Worm (Caenorhabditis elegans) whole organism, L1 larva: ENCODE data around the gene C14F11.7.

Experiments
- fkh-10 ChIP-seq: sonication (generic microtip); optimal IDR thresholded peaks from 2 replicates; lab custom pipeline; 2017; ENCODE audit warnings: missing biosample characterization, missing genetic modification reagents, missing genetic modification characterization
- jun-1 ChIP-seq: fragments of 150-350 bp; optimal IDR thresholded peaks from 2 replicates; lab custom pipeline; 2014; ENCODE audit warnings: missing biosample characterization, missing genetic modification reagents, missing genetic modification characterization
- lin-39 ChIP-seq: fragments of 150-350 bp; optimal IDR thresholded peaks from 2 replicates; lab custom pipeline; 2014; ENCODE audit warnings: missing biosample characterization, missing genetic modification reagents, missing genetic modification characterization
- mdl-1 ChIP-seq, 2 experiments: fragments of 150-350 bp; optimal IDR thresholded peaks; 2 replicates each; lab custom pipeline; 2014 to 2017; ENCODE audit warnings: missing biosample characterization in 2 of 2, missing genetic modification characterization in 2 of 2, inconsistent platforms in 1 of 2
- skn-1 ChIP-seq: fragments of 150-350 bp; optimal IDR thresholded peaks from 2 replicates; lab custom pipeline; 2014; ENCODE audit warnings: missing biosample characterization, missing genetic modification characterization
- unc-62 ChIP-seq: fragments of 150-350 bp; optimal IDR thresholded peaks from 2 replicates; lab custom pipeline; 2014; ENCODE audit warnings: missing biosample characterization, missing genetic modification reagents, missing genetic modification characterization
- ztf-4 ChIP-seq: fragments of 150-350 bp; optimal IDR thresholded peaks from 2 replicates; lab custom pipeline; 2014; ENCODE audit warnings: missing biosample characterization, missing genetic modification characterization

ce11 chrX:6256430-6256829 is 48.1 kb upstream of the C14F11.7 start:
- TF ChIP-seq skn-1 (tag; lab: Kevin White, UChicago) (no peak), fkh-10 (GFP tag; lab: Kevin White, UChicago) (no peak), jun-1 (tag; lab: Kevin White, UChicago) (no peak), lin-39 (tag; lab: Kevin White, UChicago) (no peak), mdl-1 (tag; optimal IDR thresholded peaks at IDR 0.05; lab: Kevin White, UChicago) (peak in 1 of 2 experiments; percentile 60), ztf-4 (tag; lab: Kevin White, UChicago) (peak; percentile 31), unc-62 (no peak)
